Fruit fly (Drosophila melanogaster) whole organism, embryonic: ENCODE results near the gene CG8159.

ENCODE experiments used
- B-H2 ChIP-seq: fragments of 200-800 bp; sonication (Bioruptor generic); optimal IDR thresholded peaks from 2 replicates; lab custom pipeline; 2018; ENCODE audit warnings: missing biosample characterization, mild to moderate bottlenecking, missing genetic modification characterization
- CG10267 ChIP-seq: fragments of 200-800 bp; sonication (Bioruptor generic); optimal IDR thresholded peaks from 2 replicates; lab custom pipeline; 2018; ENCODE audit warnings: missing biosample characterization, mild to moderate bottlenecking, missing genetic modification characterization, moderate library complexity
- CG10274 ChIP-seq: fragments of 200-800 bp; sonication (Bioruptor generic); optimal IDR thresholded peaks from 3 replicates; lab custom pipeline; 2017; ENCODE audit warnings: missing biosample characterization, mild to moderate bottlenecking, missing genetic modification characterization
- CG10959 ChIP-seq: fragments of 200-800 bp; sonication (Bioruptor generic); IDR thresholded peaks from 2 replicates; pipeline ENCODE4 v1.3.6; 2022; ENCODE audit warnings: missing biosample characterization, missing genetic modification characterization
- CG11093 ChIP-seq: fragments of 200-800 bp; sonication (Bioruptor generic); IDR thresholded peaks from 3 replicates; pipeline ENCODE4 v1.3.6; 2022; ENCODE audit warnings: missing biosample characterization, missing genetic modification characterization
- CG11695 ChIP-seq: fragments of 200-800 bp; sonication (Bioruptor generic); IDR thresholded peaks from 3 replicates; pipeline ENCODE4 v1.3.6; 2022; ENCODE audit warnings: missing biosample characterization, missing genetic modification characterization
- CG12299 ChIP-seq: fragments of 200-800 bp; sonication (Bioruptor generic); optimal IDR thresholded peaks from 2 replicates; lab custom pipeline; 2018; ENCODE audit warnings: missing biosample characterization, mild to moderate bottlenecking, missing genetic modification characterization
- CG13775 ChIP-seq: fragments of 200-800 bp; sonication (Bioruptor generic); optimal IDR thresholded peaks from 3 replicates; lab custom pipeline; 2017; ENCODE audit warnings: missing biosample characterization, mild to moderate bottlenecking, missing genetic modification characterization
- CG15479 ChIP-seq: fragments of 200-800 bp; sonication (Bioruptor generic); optimal IDR thresholded peaks from 3 replicates; lab custom pipeline; 2019; ENCODE audit warnings: missing biosample characterization, mild to moderate bottlenecking, missing genetic modification characterization, moderate library complexity
- CG16863 ChIP-seq: fragments of 200-800 bp; sonication (Bioruptor generic); optimal IDR thresholded peaks from 3 replicates; lab custom pipeline; 2016; ENCODE audit warnings: missing biosample characterization, missing genetic modification characterization
- CG17802 ChIP-seq: fragments of 200-800 bp; sonication (Bioruptor generic); optimal IDR thresholded peaks from 2 replicates; lab custom pipeline; 2018; ENCODE audit warnings: missing biosample characterization, mild to moderate bottlenecking, missing genetic modification characterization, moderate library complexity
- CG1832 ChIP-seq: fragments of 200-800 bp; sonication (Bioruptor generic); optimal IDR thresholded peaks from 2 replicates; lab custom pipeline; 2017; ENCODE audit warnings: missing biosample characterization, mild to moderate bottlenecking, missing genetic modification characterization, inconsistent platforms
- CG18599 ChIP-seq: fragments of 200-800 bp; sonication (Bioruptor generic); optimal IDR thresholded peaks from 3 replicates; lab custom pipeline; 2017; ENCODE audit warnings: missing biosample characterization, missing genetic modification characterization, mild to moderate bottlenecking, moderate library complexity, missing genetic modification reagents
- CG32767 ChIP-seq: fragments of 200-800 bp; sonication (Bioruptor generic); IDR thresholded peaks from 2 replicates; pipeline ENCODE4 v1.3.6; 2022; ENCODE audit warnings: missing biosample characterization, missing genetic modification characterization
- CG4854 ChIP-seq: fragments of 200-800 bp; sonication (Bioruptor generic); optimal IDR thresholded peaks from 2 replicates; lab custom pipeline; 2016; ENCODE audit warnings: missing biosample characterization, missing genetic modification characterization, inconsistent platforms
- CG5180 ChIP-seq: fragments of 200-800 bp; sonication (Bioruptor generic); optimal IDR thresholded peaks from 3 replicates; lab custom pipeline; 2017; ENCODE audit warnings: missing biosample characterization, missing genetic modification characterization, mild to moderate bottlenecking, moderate library complexity, missing genetic modification reagents
- CG9609 ChIP-seq: fragments of 200-800 bp; sonication (Bioruptor generic); optimal IDR thresholded peaks from 3 replicates; lab custom pipeline; 2016; ENCODE audit warnings: missing biosample characterization, missing genetic modification characterization
- D ChIP-seq, 2 experiments: fragments of 200-800 bp in 1 of 2; fragments of >200 bp in 1 of 2; sonication (Bioruptor generic) in 1 of 2; optimal IDR thresholded peaks; 2 replicates in 1 of 2; 3 replicates in 1 of 2; lab custom pipeline; 2017; ENCODE audit warnings: mild to moderate bottlenecking in 1 of 2, missing biosample characterization in 1 of 2, missing genetic modification characterization in 1 of 2, missing genetic modification reagents in 1 of 2
- Deaf1 ChIP-seq: fragments of 200-800 bp; optimal IDR thresholded peaks from 3 replicates; lab custom pipeline; 2019; ENCODE audit warnings: missing biosample characterization, mild to moderate bottlenecking, missing genetic modification characterization, moderate library complexity
- Dip2 ChIP-seq: fragments of 200-800 bp; sonication (Bioruptor generic); IDR thresholded peaks from 2 replicates; pipeline ENCODE4 v1.3.6; 2022; ENCODE audit warnings: missing biosample characterization, missing genetic modification characterization
- ERR ChIP-seq: fragments of 200-800 bp; sonication (Bioruptor generic); optimal IDR thresholded peaks from 2 replicates; lab custom pipeline; 2016; ENCODE audit warnings: missing biosample characterization, missing genetic modification characterization
- Fer1 ChIP-seq: fragments of 200-800 bp; sonication (Bioruptor generic); optimal IDR thresholded peaks from 2 replicates; lab custom pipeline; 2017; ENCODE audit warnings: missing biosample characterization, mild to moderate bottlenecking, missing genetic modification characterization
- HLHmδ ChIP-seq: fragments of 200-800 bp; sonication (Bioruptor generic); optimal IDR thresholded peaks from 2 replicates; lab custom pipeline; 2018; ENCODE audit warnings: missing biosample characterization, mild to moderate bottlenecking, missing genetic modification characterization, moderate library complexity
- Hr3 ChIP-seq: fragments of 200-800 bp; sonication (Bioruptor generic); optimal IDR thresholded peaks from 3 replicates; lab custom pipeline; 2016; ENCODE audit warnings: missing biosample characterization, missing genetic modification characterization
- Lim3 ChIP-seq: fragments of 200-800 bp; sonication (Bioruptor generic); IDR thresholded peaks from 2 replicates; pipeline ENCODE4 v1.3.6; 2022; ENCODE audit warnings: missing biosample characterization, missing genetic modification characterization
- Mrtf ChIP-seq: fragments of 200-800 bp; sonication (Bioruptor generic); IDR thresholded peaks from 3 replicates; pipeline ENCODE4 v1.3.6; 2022; ENCODE audit warnings: missing biosample characterization, missing genetic modification characterization
- NFAT ChIP-seq: fragments of 200-800 bp; sonication (Bioruptor generic); IDR thresholded peaks from 2 replicates; pipeline ENCODE4 v1.3.6; 2022; ENCODE audit warnings: missing biosample characterization, missing genetic modification characterization
- Ptx1 ChIP-seq: fragments of 200-800 bp; sonication (Bioruptor generic); IDR thresholded peaks from 2 replicates; pipeline ENCODE4 v1.3.6; 2022; ENCODE audit warnings: missing biosample characterization, missing genetic modification characterization
- ara ChIP-seq: fragments of 200-800 bp; sonication (Bioruptor generic); IDR thresholded peaks from 2 replicates; pipeline ENCODE4 v1.3.6; 2022; ENCODE audit warnings: missing biosample characterization, missing genetic modification characterization
- ase ChIP-seq: fragments of 200-800 bp; sonication (Bioruptor generic); IDR thresholded peaks from 3 replicates; pipeline ENCODE4 v1.3.6; 2022; ENCODE audit warnings: missing biosample characterization, missing genetic modification characterization
- ash1 ChIP-seq: fragments of 200-800 bp; sonication (Bioruptor generic); optimal IDR thresholded peaks from 2 replicates; lab custom pipeline; 2018; ENCODE audit warnings: missing biosample characterization, mild to moderate bottlenecking, missing genetic modification characterization
- bcd ChIP-seq: fragments of 200-800 bp; sonication (Bioruptor generic); optimal IDR thresholded peaks from 2 replicates; lab custom pipeline; 2017; ENCODE audit warnings: missing biosample characterization, mild to moderate bottlenecking, missing genetic modification characterization
- cg ChIP-seq: fragments of 200-800 bp; sonication (Bioruptor generic); optimal IDR thresholded peaks from 3 replicates; lab custom pipeline; 2019; ENCODE audit warnings: missing biosample characterization, mild to moderate bottlenecking, missing genetic modification characterization, moderate library complexity
- chn ChIP-seq: fragments of 200-800 bp; sonication (Bioruptor generic); optimal IDR thresholded peaks from 2 replicates; lab custom pipeline; 2016; ENCODE audit warnings: missing biosample characterization, missing genetic modification characterization
- dan ChIP-seq: fragments of 200-800 bp; sonication (Bioruptor generic); IDR thresholded peaks from 2 replicates; pipeline ENCODE4 v1.3.6; 2022; ENCODE audit warnings: missing biosample characterization, missing genetic modification characterization
- ems ChIP-seq: fragments of 200-800 bp; sonication (Bioruptor generic); optimal IDR thresholded peaks from 3 replicates; lab custom pipeline; 2016; ENCODE audit warnings: missing biosample characterization, missing genetic modification characterization
- esg ChIP-seq: fragments of 200-800 bp; sonication (Bioruptor generic); conservative IDR thresholded peaks from 2 replicates; pipeline ENCODE4 v1.3.6; 2022; ENCODE audit warnings: missing biosample characterization, missing genetic modification characterization
- fd3F ChIP-seq: fragments of 200-800 bp; sonication (Bioruptor generic); optimal IDR thresholded peaks from 2 replicates; lab custom pipeline; 2018; ENCODE audit warnings: missing biosample characterization, mild to moderate bottlenecking, missing genetic modification characterization, moderate library complexity
- gfzf ChIP-seq: fragments of 200-800 bp; sonication (Bioruptor generic); optimal IDR thresholded peaks from 2 replicates; lab custom pipeline; 2016; ENCODE audit warnings: missing biosample characterization, mild to moderate bottlenecking, missing genetic modification characterization, moderate library complexity
- kni ChIP-seq: fragments of 200-800 bp; sonication (Bioruptor generic); optimal IDR thresholded peaks from 3 replicates; lab custom pipeline; 2017; ENCODE audit warnings: mild to moderate bottlenecking, missing biosample characterization, missing genetic modification reagents, missing genetic modification characterization
- mirr ChIP-seq: fragments of 200-800 bp; sonication (Bioruptor generic); optimal IDR thresholded peaks from 3 replicates; lab custom pipeline; 2018; ENCODE audit warnings: missing biosample characterization, mild to moderate bottlenecking, missing genetic modification characterization
- onecut ChIP-seq: fragments of 200-800 bp; sonication (Bioruptor generic); IDR thresholded peaks from 2 replicates; pipeline ENCODE4 v1.3.6; 2022; ENCODE audit warnings: missing biosample characterization, missing genetic modification characterization
- p53 ChIP-seq: fragments of 200-800 bp; sonication (Bioruptor generic); optimal IDR thresholded peaks from 2 replicates; lab custom pipeline; 2016; ENCODE audit warnings: missing biosample characterization, missing genetic modification characterization
- pho ChIP-seq: fragments of 200-800 bp; sonication (Bioruptor generic); optimal IDR thresholded peaks from 2 replicates; lab custom pipeline; 2016; ENCODE audit warnings: missing biosample characterization, missing genetic modification characterization
- slp2 ChIP-seq: fragments of 200-800 bp; sonication (Bioruptor generic); optimal IDR thresholded peaks from 2 replicates; lab custom pipeline; 2016; ENCODE audit warnings: missing biosample characterization, missing genetic modification characterization
- sr ChIP-seq: fragments of 200-800 bp; sonication (Bioruptor generic); IDR thresholded peaks from 3 replicates; pipeline ENCODE4 v1.3.6; 2022; ENCODE audit warnings: missing biosample characterization, missing genetic modification characterization
- ssp ChIP-seq: fragments of 200-800 bp; sonication (Bioruptor generic); IDR thresholded peaks from 2 replicates; pipeline ENCODE4 v1.3.6; 2022; ENCODE audit warnings: missing biosample characterization, missing genetic modification characterization
- vfl ChIP-seq: fragments of 200-800 bp; sonication (Bioruptor generic); optimal IDR thresholded peaks from 2 replicates; lab custom pipeline; 2016; ENCODE audit warnings: missing biosample characterization, missing genetic modification characterization
- vnd ChIP-seq: fragments of 200-800 bp; sonication (Bioruptor generic); IDR thresholded peaks from 3 replicates; pipeline ENCODE4 v1.3.6; 2022; ENCODE audit warnings: missing biosample characterization, missing genetic modification characterization; ENCODE audit not compliant: partially characterized antibody
- wek ChIP-seq: fragments of 200-800 bp; sonication (Bioruptor generic); optimal IDR thresholded peaks from 3 replicates; lab custom pipeline; 2018; ENCODE audit warnings: missing biosample characterization, mild to moderate bottlenecking, missing genetic modification characterization, moderate library complexity

CG8159 gene

DNA sequence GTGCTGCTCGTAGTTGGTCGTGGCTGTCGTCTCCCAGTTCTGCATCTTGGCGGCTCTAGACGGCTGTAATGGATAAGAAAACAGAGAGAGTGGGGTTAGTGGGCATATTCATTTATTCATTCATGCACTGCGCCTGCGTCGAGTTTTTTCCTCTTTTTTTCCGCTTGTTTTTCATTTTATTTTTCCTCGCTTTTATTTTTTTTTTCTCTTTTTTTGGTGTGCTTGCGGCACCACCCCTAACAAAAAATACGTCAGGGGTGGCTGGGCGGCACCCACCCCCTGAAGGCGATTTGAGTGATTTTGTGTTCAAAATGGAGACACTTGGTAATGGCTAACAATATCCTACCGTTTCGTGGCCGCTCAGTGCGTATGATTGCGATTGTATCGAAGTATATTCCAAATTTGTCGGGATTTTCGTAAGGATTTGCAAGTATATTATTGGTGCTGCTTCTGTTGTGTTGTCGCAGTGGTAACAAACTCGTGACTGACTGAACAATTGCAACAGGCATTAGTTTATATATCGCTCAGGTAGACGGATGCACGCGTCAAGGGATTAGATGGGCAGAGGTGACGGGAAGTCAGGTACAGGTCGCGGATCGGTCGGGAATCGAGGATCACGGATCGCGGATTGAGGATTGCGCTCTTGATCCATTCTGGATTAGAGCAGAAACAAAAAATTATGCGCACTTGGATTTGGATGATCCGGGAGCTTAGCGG lies 32.4 kb upstream of the CG8159 start (continued):
- TF ChIP-seq bcd (GFP tag; lab: Kevin White, UChicago) (no peak), CG1832 (GFP tag; lab: Kevin White, UChicago) (no peak), Mrtf (GFP tag; lab: Robert Waterston, UW) (no peak), dan (GFP tag; lab: Robert Waterston, UW) (no peak), fd3F (no peak), Deaf1 (tag; lab: Kevin White, UChicago) (no peak), p53 (GFP tag; lab: Kevin White, UChicago) (no peak), Lim3 (GFP tag; lab: Robert Waterston, UW) (no peak), CG13775 (GFP tag; lab: Kevin White, UChicago) (peak; percentile 17), CG4854 (no peak), ase (no peak), NFAT (peak; percentile 36; the same call in 1 of the 2 replicates), pho (no peak), HLHmδ (GFP tag; lab: Kevin White, UChicago) (no peak), CG15479 (peak; percentile 58), Dip2 (no peak), CG18599 (GFP tag; lab: Kevin White, UChicago) (no peak), ssp (GFP tag; lab: Robert Waterston, UW) (no peak), ara (no peak), ERR (GFP tag; lab: Kevin White, UChicago) (no peak), CG12299 (peak; percentile 2), CG17802 (no peak), esg (no peak), vnd (GFP tag; lab: Robert Waterston, UW) (no peak), onecut (GFP tag; lab: Robert Waterston, UW) (peak; percentile 14; the same call in 1 of the 2 replicates), kni (GFP tag; lab: Kevin White, UChicago) (no peak), Ptx1 (GFP tag; lab: Robert Waterston, UW) (no peak), Fer1 (GFP tag; lab: Kevin White, UChicago) (no peak), D (optimal IDR thresholded peaks at IDR 0.05; lab: Kevin White, UChicago) (no peak), D (GFP tag; optimal IDR thresholded peaks at IDR 0.05; lab: Kevin White, UChicago) (no peak), CG16863 (GFP tag; lab: Kevin White, UChicago) (no peak), CG32767 (GFP tag; lab: Robert Waterston, UW) (no peak), gfzf (GFP tag; lab: Kevin White, UChicago) (no peak), ash1 (GFP tag; lab: Kevin White, UChicago) (no peak), CG10267 (tag; lab: Kevin White, UChicago) (no peak), slp2 (GFP tag; lab: Kevin White, UChicago) (no peak), cg (GFP tag; lab: Kevin White, UChicago) (no peak), Hr3 (GFP tag; lab: Kevin White, UChicago) (no peak), sr (GFP tag; lab: Robert Waterston, UW) (no peak), mirr (peak; percentile 54), CG10274 (no peak), chn (GFP tag; lab: Kevin White, UChicago) (no peak), CG9609 (GFP tag; lab: Kevin White, UChicago) (no peak), B-H2 (GFP tag; lab: Kevin White, UChicago) (no peak), CG11093 (GFP tag; lab: Robert Waterston, UW) (no peak), CG5180 (no peak), vfl (GFP tag; lab: Kevin White, UChicago) (no peak), CG11695 (GFP tag; lab: Robert Waterston, UW) (no peak), ems (no peak), wek (GFP tag; lab: Kevin White, UChicago) (no peak), CG10959 (GFP tag; lab: Robert Waterston, UW) (no peak)
